Fruit fly (Drosophila melanogaster) whole organism, embryonic: ENCODE measurements around the gene ttm50.

ENCODE experiments used
- Ada2b ChIP-seq: fragments of 200-800 bp; sonication (Bioruptor generic); IDR thresholded peaks from 2 replicates; pipeline ENCODE4 v1.3.6; 2022; ENCODE audit warnings: missing biosample characterization, missing genetic modification characterization
- B-H1 ChIP-seq: fragments of 200-800 bp; sonication (Bioruptor generic); IDR thresholded peaks from 3 replicates; pipeline ENCODE4 v1.3.6; 2022; ENCODE audit warnings: missing biosample characterization, missing genetic modification characterization
- Bgb ChIP-seq: fragments of 200-800 bp; sonication (Bioruptor generic); IDR thresholded peaks from 2 replicates; pipeline ENCODE4 v1.3.6; 2022; ENCODE audit warnings: missing biosample characterization, missing genetic modification characterization; ENCODE audit not compliant: partially characterized antibody
- CG10431 ChIP-seq: fragments of 200-800 bp; sonication (Bioruptor generic); optimal IDR thresholded peaks from 3 replicates; lab custom pipeline; 2018; ENCODE audit warnings: missing biosample characterization, mild to moderate bottlenecking, missing genetic modification characterization
- CG11085 ChIP-seq: fragments of 200-800 bp; sonication (Bioruptor generic); IDR thresholded peaks from 2 replicates; pipeline ENCODE4 v1.3.6; 2022; ENCODE audit warnings: missing biosample characterization, missing genetic modification characterization
- CG11093 ChIP-seq: fragments of 200-800 bp; sonication (Bioruptor generic); IDR thresholded peaks from 3 replicates; pipeline ENCODE4 v1.3.6; 2022; ENCODE audit warnings: missing biosample characterization, missing genetic modification characterization
- CG11247 ChIP-seq: fragments of 200-800 bp; sonication (Bioruptor generic); IDR thresholded peaks from 2 replicates; pipeline ENCODE4 v1.3.6; 2022; ENCODE audit warnings: missing biosample characterization, missing genetic modification characterization
- CG12219 ChIP-seq: fragments of 200-800 bp; sonication (Bioruptor generic); optimal IDR thresholded peaks from 3 replicates; lab custom pipeline; 2018; ENCODE audit warnings: missing biosample characterization, mild to moderate bottlenecking, missing genetic modification characterization
- CG13424 ChIP-seq: fragments of 200-800 bp; sonication (Bioruptor generic); optimal IDR thresholded peaks from 2 replicates; lab custom pipeline; 2019; ENCODE audit warnings: missing biosample characterization, mild to moderate bottlenecking, missing genetic modification characterization, moderate library complexity
- CG14050 ChIP-seq: fragments of 200-800 bp; sonication (Bioruptor generic); IDR thresholded peaks from 3 replicates; pipeline ENCODE4 v1.3.6; 2022; ENCODE audit warnings: missing biosample characterization, missing genetic modification characterization
- CG17385 ChIP-seq: fragments of 200-800 bp; sonication (Bioruptor generic); optimal IDR thresholded peaks from 3 replicates; lab custom pipeline; 2018; ENCODE audit warnings: missing biosample characterization, mild to moderate bottlenecking, missing genetic modification characterization
- CG2875 ChIP-seq: fragments of 200-800 bp; sonication (Bioruptor generic); optimal IDR thresholded peaks from 2 replicates; lab custom pipeline; 2017; ENCODE audit warnings: missing biosample characterization, mild to moderate bottlenecking, missing genetic modification characterization, missing genetic modification reagents
- CG2889 ChIP-seq: fragments of 200-800 bp; sonication (Bioruptor generic); IDR thresholded peaks from 3 replicates; pipeline ENCODE4 v1.3.6; 2022; ENCODE audit warnings: missing biosample characterization, missing genetic modification characterization
- CG31224 ChIP-seq: fragments of 200-800 bp; sonication (Bioruptor generic); IDR thresholded peaks from 2 replicates; pipeline ENCODE4 v1.3.6; 2022; ENCODE audit warnings: missing biosample characterization, missing genetic modification characterization
- CG34224 ChIP-seq: fragments of 200-800 bp; sonication (Bioruptor generic); IDR thresholded peaks from 3 replicates; pipeline ENCODE4 v1.3.6; 2022; ENCODE audit warnings: missing biosample characterization, missing genetic modification characterization; ENCODE audit not compliant: partially characterized antibody
- CG4360 ChIP-seq: fragments of 200-800 bp; sonication (Bioruptor generic); IDR thresholded peaks from 2 replicates; pipeline ENCODE4 v1.3.6; 2022; ENCODE audit warnings: missing biosample characterization, missing genetic modification characterization
- CG4617 ChIP-seq: fragments of 200-800 bp; sonication (Bioruptor generic); optimal IDR thresholded peaks from 3 replicates; lab custom pipeline; 2016; ENCODE audit warnings: missing biosample characterization, missing genetic modification characterization, borderline replicate concordance
- CG7786 ChIP-seq: fragments of 200-800 bp; sonication (Bioruptor generic); optimal IDR thresholded peaks from 2 replicates; lab custom pipeline; 2016; ENCODE audit warnings: missing biosample characterization, missing genetic modification characterization
- CG9727 ChIP-seq: fragments of 200-800 bp; sonication (Bioruptor generic); optimal IDR thresholded peaks from 3 replicates; lab custom pipeline; 2017; ENCODE audit warnings: missing biosample characterization, mild to moderate bottlenecking, missing genetic modification characterization
- CTCF ChIP-seq: fragments of 200-800 bp; sonication (Bioruptor generic); optimal IDR thresholded peaks from 2 replicates; lab custom pipeline; 2017; ENCODE audit warnings: missing biosample characterization, mild to moderate bottlenecking, missing genetic modification characterization, moderate library complexity
- CkIIα-i1 ChIP-seq: fragments of 200-800 bp; sonication (Bioruptor generic); IDR thresholded peaks from 2 replicates; pipeline ENCODE4 v1.3.6; 2022; ENCODE audit warnings: missing biosample characterization, missing genetic modification characterization
- CoRest ChIP-seq: fragments of 200-800 bp; sonication (Bioruptor generic); optimal IDR thresholded peaks from 3 replicates; lab custom pipeline; 2018; ENCODE audit warnings: missing biosample characterization, mild to moderate bottlenecking, missing genetic modification characterization, moderate library complexity
- Dek ChIP-seq: fragments of 200-800 bp; sonication (Bioruptor generic); optimal IDR thresholded peaks from 3 replicates; lab custom pipeline; 2019; ENCODE audit warnings: missing biosample characterization, mild to moderate bottlenecking, missing genetic modification characterization, moderate library complexity
- Gug ChIP-seq: fragments of 200-800 bp; sonication (Bioruptor generic); IDR thresholded peaks from 4 replicates; pipeline ENCODE4 v1.3.6; 2022; ENCODE audit warnings: missing biosample characterization, missing genetic modification characterization
- H15 ChIP-seq: fragments of 200-800 bp; sonication (Bioruptor generic); IDR thresholded peaks from 3 replicates; pipeline ENCODE4 v1.3.6; 2022; ENCODE audit warnings: missing biosample characterization, missing genetic modification characterization
- H2.0 ChIP-seq: fragments of 200-800 bp; sonication (Bioruptor generic); IDR thresholded peaks from 2 replicates; pipeline ENCODE4 v1.3.6; 2022; ENCODE audit warnings: missing biosample characterization, missing genetic modification characterization
- HLH3B ChIP-seq: fragments of 200-800 bp; sonication (Bioruptor generic); IDR thresholded peaks from 2 replicates; pipeline ENCODE4 v1.3.6; 2022; ENCODE audit warnings: missing biosample characterization, missing genetic modification characterization
- HLH4C ChIP-seq: fragments of 200-800 bp; sonication (Bioruptor generic); IDR thresholded peaks from 3 replicates; pipeline ENCODE4 v1.3.6; 2022; ENCODE audit warnings: missing biosample characterization, missing genetic modification characterization; ENCODE audit not compliant: partially characterized antibody
- Hr39 ChIP-seq: fragments of >200 bp; optimal IDR thresholded peaks from 2 replicates; lab custom pipeline; 2017
- Hr51 ChIP-seq, 2 experiments: fragments of 200-800 bp; sonication (Bioruptor generic); optimal IDR thresholded peaks; 2 replicates in 1 of 2; 3 replicates in 1 of 2; lab custom pipeline; 2016 to 2018; ENCODE audit warnings: missing biosample characterization in 2 of 2, missing genetic modification characterization in 2 of 2, mild to moderate bottlenecking in 1 of 2, moderate library complexity in 1 of 2
- Mad ChIP-seq: fragments of 200-800 bp; sonication (Bioruptor generic); optimal IDR thresholded peaks from 2 replicates; lab custom pipeline; 2016; ENCODE audit warnings: missing biosample characterization, missing genetic modification characterization
- NK7.1 ChIP-seq: fragments of 200-800 bp; sonication (Bioruptor generic); optimal IDR thresholded peaks from 3 replicates; lab custom pipeline; 2016; ENCODE audit warnings: missing biosample characterization, missing genetic modification characterization
- ase ChIP-seq: fragments of 200-800 bp; sonication (Bioruptor generic); IDR thresholded peaks from 3 replicates; pipeline ENCODE4 v1.3.6; 2022; ENCODE audit warnings: missing biosample characterization, missing genetic modification characterization
- bcd ChIP-seq: fragments of 200-800 bp; sonication (Bioruptor generic); optimal IDR thresholded peaks from 2 replicates; lab custom pipeline; 2017; ENCODE audit warnings: missing biosample characterization, mild to moderate bottlenecking, missing genetic modification characterization
- cg ChIP-seq: fragments of 200-800 bp; sonication (Bioruptor generic); optimal IDR thresholded peaks from 3 replicates; lab custom pipeline; 2019; ENCODE audit warnings: missing biosample characterization, mild to moderate bottlenecking, missing genetic modification characterization, moderate library complexity
- ci ChIP-seq: fragments of 200-800 bp; sonication (Bioruptor generic); IDR thresholded peaks from 3 replicates; pipeline ENCODE4 v1.3.6; 2022; ENCODE audit warnings: missing biosample characterization, missing genetic modification characterization
- da ChIP-seq: fragments of 200-800 bp; sonication (Bioruptor generic); optimal IDR thresholded peaks from 2 replicates; lab custom pipeline; 2016; ENCODE audit warnings: missing biosample characterization, missing genetic modification characterization
- ewg ChIP-seq: fragments of 200-800 bp; sonication (Bioruptor generic); optimal IDR thresholded peaks from 3 replicates; lab custom pipeline; 2017; ENCODE audit warnings: mild to moderate bottlenecking, missing biosample characterization, missing genetic modification reagents, missing genetic modification characterization
- exex ChIP-seq: fragments of 200-800 bp; sonication (Bioruptor generic); optimal IDR thresholded peaks from 4 replicates; lab custom pipeline; 2018; ENCODE audit warnings: missing biosample characterization, mild to moderate bottlenecking, missing genetic modification characterization, moderate library complexity
- fru ChIP-seq: fragments of >200 bp; optimal IDR thresholded peaks from 2 replicates; lab custom pipeline; 2017
- gcm ChIP-seq: fragments of 200-800 bp; sonication (Bioruptor generic); optimal IDR thresholded peaks from 2 replicates; lab custom pipeline; 2019; ENCODE audit warnings: missing biosample characterization, mild to moderate bottlenecking, missing genetic modification characterization, moderate library complexity
- ham ChIP-seq: fragments of 200-800 bp; sonication (Bioruptor generic); IDR thresholded peaks from 2 replicates; pipeline ENCODE4 v1.3.6; 2022; ENCODE audit warnings: missing biosample characterization, missing genetic modification characterization
- inv ChIP-seq: fragments of 200-800 bp; sonication (Bioruptor generic); IDR thresholded peaks from 2 replicates; pipeline ENCODE4 v1.3.6; 2022; ENCODE audit warnings: missing biosample characterization, missing genetic modification characterization; ENCODE audit not compliant: partially characterized antibody
- otp ChIP-seq: fragments of 200-800 bp; sonication (Bioruptor generic); IDR thresholded peaks from 3 replicates; pipeline ENCODE4, ENCODE4 v1.3.6; 2022; ENCODE audit warnings: missing biosample characterization, missing genetic modification characterization
- salm ChIP-seq: fragments of 200-800 bp; sonication (Bioruptor generic); optimal IDR thresholded peaks from 2 replicates; lab custom pipeline; 2018; ENCODE audit warnings: missing biosample characterization, mild to moderate bottlenecking, missing genetic modification characterization
- sqz ChIP-seq: fragments of 200-800 bp; sonication (Bioruptor generic); optimal IDR thresholded peaks from 3 replicates; lab custom pipeline; 2018; ENCODE audit warnings: missing biosample characterization, mild to moderate bottlenecking, missing genetic modification characterization
- stc ChIP-seq: fragments of 200-800 bp; sonication (Bioruptor generic); IDR thresholded peaks from 2 replicates; pipeline ENCODE4 v1.3.6; 2022; ENCODE audit warnings: missing biosample characterization, missing genetic modification characterization
- tgo ChIP-seq: fragments of 200-800 bp; sonication (Bioruptor generic); IDR thresholded peaks from 3 replicates; pipeline ENCODE4 v1.3.6; 2022; ENCODE audit warnings: missing biosample characterization, missing genetic modification characterization
- tio ChIP-seq: fragments of 200-800 bp; sonication (Bioruptor generic); optimal IDR thresholded peaks from 2 replicates; lab custom pipeline; 2017; ENCODE audit warnings: missing biosample characterization, missing genetic modification characterization, inconsistent platforms
- trem ChIP-seq: fragments of 200-800 bp; optimal IDR thresholded peaks from 3 replicates; lab custom pipeline; 2019; ENCODE audit warnings: missing biosample characterization, mild to moderate bottlenecking, missing genetic modification characterization, moderate library complexity
- zen2 ChIP-seq: fragments of 200-800 bp; sonication (Bioruptor generic); IDR thresholded peaks from 3 replicates; pipeline ENCODE4 v1.3.6; 2022; ENCODE audit warnings: missing biosample characterization, missing genetic modification characterization; ENCODE audit not compliant: partially characterized antibody

Gene ttm50

DNA sequence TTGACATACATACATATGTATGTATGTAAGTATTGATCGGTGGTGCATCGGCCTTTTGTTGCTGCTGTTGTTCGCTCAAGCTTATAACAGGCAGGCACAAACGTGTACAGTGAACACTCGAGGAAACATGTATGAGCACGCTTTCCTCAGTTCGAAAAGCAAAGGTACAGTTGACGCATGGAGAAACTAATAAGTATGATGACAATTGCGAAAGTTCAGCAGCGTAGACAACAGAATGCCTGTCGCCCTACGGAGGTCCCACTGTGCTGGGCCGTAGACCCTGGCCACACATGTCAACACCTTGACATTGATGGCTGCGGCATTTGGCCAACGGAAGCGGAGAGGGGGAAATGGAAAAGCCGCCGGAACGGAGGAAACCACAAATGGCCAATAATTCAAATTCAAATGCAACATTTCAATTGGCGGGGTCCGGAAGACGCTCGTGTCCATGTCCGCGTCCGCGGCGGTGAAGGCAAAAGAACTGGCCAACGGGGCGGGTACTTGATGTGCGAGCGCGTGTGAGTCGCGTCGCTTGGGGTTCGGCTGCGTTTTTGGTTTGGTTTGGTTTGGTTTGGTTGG lies 23.7 kb downstream of the ttm50 start, which contains the start of gene CG2681 (continued):
- TF ChIP-seq tgo (peak; percentile 37; the same call in 2 of the 3 replicates), CG31224 (peak; percentile 31; the same call in 1 of the 2 replicates), zen2 (no peak), da (no peak), tio (GFP tag; lab: Kevin White, UChicago) (no peak), CG11247 (GFP tag; lab: Robert Waterston, UW) (peak; percentile 47), inv (GFP tag; lab: Robert Waterston, UW) (no peak), HLH4C (GFP tag; lab: Robert Waterston, UW) (no peak), bcd (GFP tag; lab: Kevin White, UChicago) (peak; percentile 7), ewg (GFP tag; lab: Kevin White, UChicago) (no peak), Dek (tag; lab: Kevin White, UChicago) (no peak), CG14050 (peak; percentile 27; the same call in 1 of the 3 replicates), CG11093 (GFP tag; lab: Robert Waterston, UW) (peak; percentile 57; the same call in 1 of the 3 replicates), sqz (GFP tag; lab: Kevin White, UChicago) (no peak), exex (tag; lab: Kevin White, UChicago) (no peak), gcm (GFP tag; lab: Kevin White, UChicago) (no peak), CoRest (peak; percentile 6), H2.0 (peak; percentile 62), Bgb (GFP tag; lab: Robert Waterston, UW) (no peak), fru (lab: Kevin White, UChicago) (no peak), otp (GFP tag; lab: Robert Waterston, UW) (0 out of 3 replicates have a peak, but pooled peaks have one; percentile 51), HLH3B (peak; percentile 56), Gug (GFP tag; lab: Robert Waterston, UW) (peak; percentile 74), CG11085 (GFP tag; lab: Robert Waterston, UW) (no peak), NK7.1 (GFP tag; lab: Kevin White, UChicago) (no peak), CG34224 (GFP tag; lab: Robert Waterston, UW) (no peak), CG10431 (GFP tag; lab: Kevin White, UChicago) (no peak), CG13424 (tag; lab: Kevin White, UChicago) (peak; percentile 3), Mad (GFP tag; lab: Kevin White, UChicago) (no peak), CG7786 (GFP tag; lab: Kevin White, UChicago) (peak; percentile 8), CG2875 (GFP tag; lab: Kevin White, UChicago) (no peak), Hr51 (GFP tag; optimal IDR thresholded peaks at IDR 0.05; lab: Kevin White, UChicago) (no peak), ase (GFP tag; lab: Robert Waterston, UW) (peak; percentile 39; the same call in 2 of the 3 replicates), ham (GFP tag; lab: Robert Waterston, UW) (0 out of 2 replicates have a peak, but pooled peaks have one; percentile 17), cg (GFP tag; lab: Kevin White, UChicago) (no peak), CG2889 (GFP tag; lab: Robert Waterston, UW) (0 out of 3 replicates have a peak, but pooled peaks have one; percentile 48), stc (peak; percentile 61; the same call in 1 of the 2 replicates), CTCF (GFP tag; lab: Kevin White, UChicago) (no peak), B-H1 (GFP tag; lab: Robert Waterston, UW) (peak; percentile 14; the same call in 1 of the 3 replicates), CG12219 (GFP tag; lab: Kevin White, UChicago) (peak; percentile 9), CG4360 (no peak), Hr39 (no peak), ci (GFP tag; lab: Robert Waterston, UW) (peak; percentile 75), salm (tag; lab: Kevin White, UChicago) (no peak), trem (tag; lab: Kevin White, UChicago) (no peak), Ada2b (GFP tag; lab: Robert Waterston, UW) (peak; percentile 63), CG17385 (GFP tag; lab: Kevin White, UChicago) (no peak), CG4617 (GFP tag; lab: Kevin White, UChicago) (no peak), CG9727 (GFP tag; lab: Kevin White, UChicago) (no peak), CkIIα-i1 (GFP tag; lab: Robert Waterston, UW) (no peak), H15 (GFP tag; lab: Robert Waterston, UW) (peak; percentile 70)
